Fruit fly (Drosophila melanogaster) whole organism, prepupa: ENCODE data around the gene Alp1.
A peak's percentile ranks its signal among the peaks of the same experiment; 100 is the strongest.

Experiments
- Blimp-1 ChIP-seq: fragments of 200-800 bp; sonication (Bioruptor generic); optimal IDR thresholded peaks from 3 replicates; lab custom pipeline; 2017; ENCODE audit warnings: missing biosample characterization, missing genetic modification characterization, mild to moderate bottlenecking, moderate library complexity, missing genetic modification reagents
- CG10631 ChIP-seq: fragments of 200-800 bp; sonication (Bioruptor generic); optimal IDR thresholded peaks from 2 replicates; lab custom pipeline; 2016; ENCODE audit warnings: missing biosample characterization, missing genetic modification characterization
- CG10669 ChIP-seq: fragments of 200-800 bp; sonication (Bioruptor generic); optimal IDR thresholded peaks from 3 replicates; lab custom pipeline; 2018; ENCODE audit warnings: missing biosample characterization, mild to moderate bottlenecking, missing genetic modification characterization, moderate library complexity
- CG11294 ChIP-seq: fragments of 200-800 bp; sonication (Bioruptor generic); IDR thresholded peaks from 2 replicates; pipeline ENCODE4 v1.3.6; 2022; ENCODE audit warnings: missing biosample characterization, missing genetic modification characterization
- CG11762 ChIP-seq: fragments of 200-800 bp; sonication (Bioruptor generic); optimal IDR thresholded peaks from 3 replicates; lab custom pipeline; 2016; ENCODE audit warnings: missing biosample characterization, missing genetic modification characterization; ENCODE audit not compliant: insufficient read depth
- CG11902 ChIP-seq: fragments of 200-800 bp; sonication (Bioruptor generic); optimal IDR thresholded peaks from 3 replicates; lab custom pipeline; 2016; ENCODE audit warnings: missing biosample characterization, missing genetic modification characterization
- CG15336 ChIP-seq: fragments of 200-800 bp; sonication (Bioruptor generic); IDR thresholded peaks from 2 replicates; pipeline ENCODE4 v1.3.6; 2022; ENCODE audit warnings: missing biosample characterization, missing genetic modification characterization
- CG1621 ChIP-seq: fragments of 200-800 bp; sonication (Bioruptor generic); optimal IDR thresholded peaks from 3 replicates; lab custom pipeline; 2018; ENCODE audit warnings: missing biosample characterization, mild to moderate bottlenecking, missing genetic modification characterization
- CG16779 ChIP-seq: fragments of 200-800 bp; sonication (Bioruptor generic); optimal IDR thresholded peaks from 3 replicates; lab custom pipeline; 2017; ENCODE audit warnings: missing biosample characterization, mild to moderate bottlenecking, missing genetic modification characterization
- CG3032 ChIP-seq: fragments of 200-800 bp; optimal IDR thresholded peaks from 2 replicates; lab custom pipeline; 2019; ENCODE audit warnings: missing biosample characterization, mild to moderate bottlenecking, missing genetic modification characterization, moderate library complexity
- CG31627 ChIP-seq: fragments of 200-800 bp; sonication (Bioruptor generic); optimal IDR thresholded peaks from 3 replicates; lab custom pipeline; 2016; ENCODE audit warnings: missing biosample characterization, missing genetic modification characterization
- CG32006 ChIP-seq: fragments of 200-800 bp; sonication (Bioruptor generic); optimal IDR thresholded peaks from 3 replicates; lab custom pipeline; 2017; ENCODE audit warnings: missing biosample characterization, mild to moderate bottlenecking, missing genetic modification characterization
- CG3919 ChIP-seq: fragments of 200-800 bp; sonication (Bioruptor generic); optimal IDR thresholded peaks from 3 replicates; lab custom pipeline; 2016; ENCODE audit warnings: missing biosample characterization, missing genetic modification characterization
- CG4318 ChIP-seq: fragments of 200-800 bp; sonication (Bioruptor generic); optimal IDR thresholded peaks from 3 replicates; lab custom pipeline; 2017; ENCODE audit warnings: missing biosample characterization, mild to moderate bottlenecking, missing genetic modification characterization
- CG6163 ChIP-seq: fragments of 200-800 bp; sonication (Bioruptor generic); IDR thresholded peaks from 3 replicates; pipeline ENCODE4 v1.3.6; 2022; ENCODE audit warnings: missing biosample characterization, missing genetic modification characterization
- CG6276 ChIP-seq: fragments of 200-800 bp; sonication (Bioruptor generic); optimal IDR thresholded peaks from 2 replicates; lab custom pipeline; 2017; ENCODE audit warnings: missing biosample characterization, mild to moderate bottlenecking, missing genetic modification characterization
- CG6792 ChIP-seq: fragments of 200-800 bp; sonication (Bioruptor generic); optimal IDR thresholded peaks from 3 replicates; lab custom pipeline; 2016; ENCODE audit warnings: missing biosample characterization, missing genetic modification characterization
- CG6808 ChIP-seq: fragments of 200-800 bp; sonication (Bioruptor generic); optimal IDR thresholded peaks from 3 replicates; lab custom pipeline; 2017; ENCODE audit warnings: missing biosample characterization, missing genetic modification characterization, mild to moderate bottlenecking, moderate library complexity, missing genetic modification reagents
- CG6854 ChIP-seq: fragments of 200-800 bp; sonication (Bioruptor generic); optimal IDR thresholded peaks from 2 replicates; lab custom pipeline; 2017; ENCODE audit warnings: missing biosample characterization, mild to moderate bottlenecking, missing genetic modification characterization
- CG7368 ChIP-seq: fragments of 200-800 bp; sonication (Bioruptor generic); optimal IDR thresholded peaks from 3 replicates; lab custom pipeline; 2016; ENCODE audit warnings: missing biosample characterization, missing genetic modification characterization
- CG8119 ChIP-seq: fragments of 200-800 bp; sonication (Bioruptor generic); IDR thresholded peaks from 3 replicates; pipeline ENCODE4 v1.3.6; 2022; ENCODE audit warnings: missing biosample characterization, missing genetic modification characterization
- CG8319 ChIP-seq: fragments of 200-800 bp; sonication (Bioruptor generic); optimal IDR thresholded peaks from 3 replicates; lab custom pipeline; 2016; ENCODE audit warnings: missing biosample characterization, missing genetic modification characterization
- CG8632 ChIP-seq: fragments of 200-800 bp; sonication (Bioruptor generic); optimal IDR thresholded peaks from 3 replicates; lab custom pipeline; 2016; ENCODE audit warnings: missing biosample characterization, missing genetic modification characterization
- CG9139 ChIP-seq: fragments of 200-800 bp; sonication (Bioruptor generic); optimal IDR thresholded peaks from 3 replicates; lab custom pipeline; 2017; ENCODE audit warnings: missing biosample characterization, mild to moderate bottlenecking, missing genetic modification characterization
- Eip75B ChIP-seq: fragments of 200-800 bp; sonication (Bioruptor generic); optimal IDR thresholded peaks from 3 replicates; lab custom pipeline; 2016; ENCODE audit warnings: missing biosample characterization, missing genetic modification characterization
- Eip78C ChIP-seq: fragments of 200-800 bp; sonication (Bioruptor generic); peaks from one replicate; lab custom pipeline; 2016; ENCODE audit warnings: missing biosample characterization, missing genetic modification characterization
- Eip93F ChIP-seq: fragments of 200-800 bp; sonication (Bioruptor generic); optimal IDR thresholded peaks from 2 replicates; lab custom pipeline; 2016; ENCODE audit warnings: missing biosample characterization, mild to moderate bottlenecking, missing genetic modification characterization
- Ets21C ChIP-seq: fragments of 200-800 bp; sonication (Bioruptor generic); optimal IDR thresholded peaks from 3 replicates; lab custom pipeline; 2016; ENCODE audit warnings: missing biosample characterization, missing genetic modification characterization
- Ets96B ChIP-seq: fragments of 200-800 bp; optimal IDR thresholded peaks from 2 replicates; lab custom pipeline; 2019; ENCODE audit warnings: missing biosample characterization, mild to moderate bottlenecking, missing genetic modification characterization, moderate library complexity
- Hr38 ChIP-seq: sonication (Bioruptor generic); optimal IDR thresholded peaks from 2 replicates; lab custom pipeline; 2016; ENCODE audit warnings: missing biosample characterization, missing genetic modification characterization
- Hr39 ChIP-seq: fragments of 200-800 bp; sonication (Bioruptor generic); optimal IDR thresholded peaks from 2 replicates; lab custom pipeline; 2016; ENCODE audit warnings: missing biosample characterization, missing genetic modification characterization
- Lpt ChIP-seq: fragments of 200-800 bp; sonication (Bioruptor generic); optimal IDR thresholded peaks from 3 replicates; lab custom pipeline; 2016; ENCODE audit warnings: missing biosample characterization, missing genetic modification characterization
- Met ChIP-seq: fragments of 200-800 bp; sonication (Bioruptor generic); optimal IDR thresholded peaks from 3 replicates; lab custom pipeline; 2016; ENCODE audit warnings: missing biosample characterization, missing genetic modification characterization
- OdsH ChIP-seq: fragments of 200-800 bp; sonication (Bioruptor generic); optimal IDR thresholded peaks from 3 replicates; lab custom pipeline; 2016; ENCODE audit warnings: missing biosample characterization, missing genetic modification characterization
- Smox ChIP-seq: fragments of 200-800 bp; sonication (Bioruptor generic); optimal IDR thresholded peaks from 3 replicates; lab custom pipeline; 2016; ENCODE audit warnings: missing biosample characterization, missing genetic modification characterization
- Sox102F ChIP-seq: fragments of 200-800 bp; sonication (Bioruptor generic); optimal IDR thresholded peaks from 2 replicates; lab custom pipeline; 2016; ENCODE audit warnings: missing biosample characterization, mild to moderate bottlenecking, missing genetic modification characterization
- achi ChIP-seq: fragments of 200-800 bp; sonication (Bioruptor generic); optimal IDR thresholded peaks from 3 replicates; lab custom pipeline; 2016; ENCODE audit warnings: missing biosample characterization, missing genetic modification characterization
- acj6 ChIP-seq: fragments of 200-800 bp; sonication (Bioruptor generic); optimal IDR thresholded peaks from 3 replicates; lab custom pipeline; 2016; ENCODE audit warnings: missing biosample characterization, missing genetic modification characterization
- cyc ChIP-seq: fragments of 200-800 bp; sonication (Bioruptor generic); optimal IDR thresholded peaks from 3 replicates; lab custom pipeline; 2016; ENCODE audit warnings: missing biosample characterization, missing genetic modification characterization
- dac ChIP-seq: fragments of 200-800 bp; sonication (Bioruptor generic); optimal IDR thresholded peaks from 2 replicates; lab custom pipeline; 2017; ENCODE audit warnings: missing biosample characterization, mild to moderate bottlenecking, missing genetic modification characterization
- dsx ChIP-seq: fragments of 200-800 bp; optimal IDR thresholded peaks from 3 replicates; lab custom pipeline; 2019; ENCODE audit warnings: missing biosample characterization, mild to moderate bottlenecking, missing genetic modification characterization, moderate library complexity; ENCODE audit not compliant: poor library complexity, severe bottlenecking
- eg ChIP-seq: fragments of 200-800 bp; sonication (Bioruptor generic); IDR thresholded peaks from 3 replicates; pipeline ENCODE4 v1.3.6; 2022; ENCODE audit warnings: missing biosample characterization, missing genetic modification characterization
- fd59A ChIP-seq: fragments of 200-800 bp; sonication (Bioruptor generic); optimal IDR thresholded peaks from 2 replicates; lab custom pipeline; 2017; ENCODE audit warnings: missing biosample characterization, mild to moderate bottlenecking, missing genetic modification characterization, missing genetic modification reagents
- fd85E ChIP-seq: fragments of 200-800 bp; sonication (Bioruptor generic); optimal IDR thresholded peaks from 3 replicates; lab custom pipeline; 2016; ENCODE audit warnings: missing biosample characterization, missing genetic modification characterization
- lz ChIP-seq: fragments of 200-800 bp; sonication (Bioruptor generic); optimal IDR thresholded peaks from 3 replicates; lab custom pipeline; 2016; ENCODE audit warnings: missing biosample characterization, missing genetic modification characterization
- net ChIP-seq: fragments of 200-800 bp; sonication (Bioruptor generic); optimal IDR thresholded peaks from 3 replicates; lab custom pipeline; 2016; ENCODE audit warnings: missing biosample characterization, missing genetic modification characterization
- pdm3 ChIP-seq: fragments of 200-800 bp; sonication (Bioruptor generic); optimal IDR thresholded peaks from 3 replicates; lab custom pipeline; 2016; ENCODE audit warnings: missing biosample characterization, missing genetic modification characterization
- salr ChIP-seq, 2 experiments: fragments of 200-800 bp; sonication (Bioruptor generic); optimal IDR thresholded peaks; 3 replicates each; lab custom pipeline; 2016 to 2018; ENCODE audit warnings: missing biosample characterization in 2 of 2, missing genetic modification characterization in 2 of 2, mild to moderate bottlenecking in 1 of 2
- spab ChIP-seq: fragments of 200-800 bp; sonication (Bioruptor generic); optimal IDR thresholded peaks from 2 replicates; lab custom pipeline; 2017; ENCODE audit warnings: missing biosample characterization, mild to moderate bottlenecking, missing genetic modification characterization, missing genetic modification reagents
- ss ChIP-seq, 2 experiments: fragments of 200-800 bp; sonication (Bioruptor generic); optimal IDR thresholded peaks; 2 replicates in 1 of 2; 3 replicates in 1 of 2; lab custom pipeline; 2017 to 2018; ENCODE audit warnings: mild to moderate bottlenecking in 2 of 2, missing biosample characterization in 2 of 2, missing genetic modification characterization in 2 of 2, moderate library complexity in 1 of 2
- svp ChIP-seq: fragments of 200-800 bp; sonication (Bioruptor generic); peaks from one replicate; lab custom pipeline; 2016; ENCODE audit warnings: missing biosample characterization, missing genetic modification characterization
- topi ChIP-seq: fragments of 200-800 bp; sonication (Bioruptor generic); optimal IDR thresholded peaks from 3 replicates; lab custom pipeline; 2016; ENCODE audit warnings: missing biosample characterization, missing genetic modification characterization
- vri ChIP-seq: fragments of 200-800 bp; sonication (Bioruptor generic); optimal IDR thresholded peaks from 3 replicates; lab custom pipeline; 2016; ENCODE audit warnings: missing biosample characterization, mild to moderate bottlenecking, missing genetic modification characterization

Alp1 gene

DNA sequence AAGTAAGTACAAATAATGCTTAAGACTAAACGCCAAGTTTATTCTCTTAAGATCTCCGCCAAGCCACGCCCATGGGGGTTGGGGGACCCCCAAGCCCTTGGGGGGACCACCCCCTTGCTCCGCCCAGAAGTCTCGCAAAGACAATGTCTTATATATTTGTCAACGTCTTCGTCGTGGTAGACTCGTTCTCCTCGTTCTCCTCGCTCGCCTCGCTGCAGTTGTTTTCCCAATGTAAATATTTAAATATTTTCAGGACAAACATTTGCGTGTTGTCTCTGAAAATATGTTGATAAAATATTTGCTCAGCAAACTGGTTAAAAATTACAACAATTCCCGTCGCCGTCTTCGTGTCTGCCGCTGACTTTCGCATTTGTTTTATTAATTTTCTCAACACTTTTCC, 19.6 kb upstream of the Alp1 start:
- TF ChIP-seq CG4318 (no peak), CG3032 (tag; lab: Kevin White, UChicago) (no peak), dac (GFP tag; lab: Kevin White, UChicago) (no peak), topi (GFP tag; lab: Kevin White, UChicago) (peak; percentile 25), achi (GFP tag; lab: Kevin White, UChicago) (no peak), Smox (no peak), CG31627 (GFP tag; lab: Kevin White, UChicago) (no peak), Ets21C (GFP tag; lab: Kevin White, UChicago) (no peak), CG6808 (GFP tag; lab: Kevin White, UChicago) (no peak), acj6 (no peak), Hr39 (GFP tag; lab: Kevin White, UChicago) (no peak), dsx (GFP tag; lab: Kevin White, UChicago) (no peak), ss (GFP tag; optimal IDR thresholded peaks at IDR 0.05; lab: Kevin White, UChicago) (no peak), CG11902 (GFP tag; lab: Kevin White, UChicago) (no peak), Lpt (no peak), Ets96B (tag; lab: Kevin White, UChicago) (no peak), vri (no peak), svp (peak; percentile 58), CG7368 (GFP tag; lab: Kevin White, UChicago) (no peak), fd85E (GFP tag; lab: Kevin White, UChicago) (no peak), CG10631 (no peak), CG6792 (GFP tag; lab: Kevin White, UChicago) (no peak), CG9139 (no peak), CG10669 (GFP tag; lab: Kevin White, UChicago) (peak; percentile 0), net (GFP tag; lab: Kevin White, UChicago) (no peak), CG16779 (no peak), CG8119 (GFP tag; lab: Robert Waterston, UW) (no peak), Eip75B (no peak), Sox102F (GFP tag; lab: Kevin White, UChicago) (no peak), CG6854 (no peak), CG11294 (no peak), lz (GFP tag; lab: Kevin White, UChicago) (no peak), cyc (GFP tag; lab: Kevin White, UChicago) (no peak), pdm3 (GFP tag; lab: Kevin White, UChicago) (no peak), CG6276 (no peak), Eip78C (no peak), Hr38 (GFP tag; lab: Kevin White, UChicago) (no peak), Met (GFP tag; lab: Kevin White, UChicago) (peak; percentile 29), CG3919 (GFP tag; lab: Kevin White, UChicago) (peak; percentile 50), CG8632 (GFP tag; lab: Kevin White, UChicago) (peak; percentile 20), CG1621 (tag; lab: Kevin White, UChicago) (no peak), CG32006 (GFP tag; lab: Kevin White, UChicago) (no peak), CG15336 (GFP tag; lab: Robert Waterston, UW) (no peak), salr (GFP tag; optimal IDR thresholded peaks at IDR 0.05; lab: Kevin White, UChicago) (no peak), spab (no peak), OdsH (GFP tag; lab: Kevin White, UChicago) (no peak), eg (GFP tag; lab: Robert Waterston, UW) (no peak), fd59A (GFP tag; lab: Kevin White, UChicago) (no peak), Eip93F (GFP tag; lab: Kevin White, UChicago) (no peak), CG11762 (GFP tag; lab: Kevin White, UChicago) (no peak), CG6163 (no peak), CG8319 (GFP tag; lab: Kevin White, UChicago) (no peak), Blimp-1 (GFP tag; lab: Kevin White, UChicago) (no peak)
